Worm (Caenorhabditis elegans) whole organism, mixed stage, embryonic: Measurements from ENCODE around the gene col-167.

ENCODE experiments used
- M03D4.4 ChIP-seq: sonication (generic microtip); optimal IDR thresholded peaks from 2 replicates; lab custom pipeline; 2017; ENCODE audit warnings: mild to moderate bottlenecking, missing genetic modification characterization, missing compliant biosample characterization
- bed-3 ChIP-seq: fragments of 200-800 bp; sonication (Bioruptor generic); optimal IDR thresholded peaks from 3 replicates; lab custom pipeline; 2018; ENCODE audit warnings: mild to moderate bottlenecking, missing genetic modification characterization, moderate library complexity, missing compliant biosample characterization
- blmp-1 ChIP-seq: fragments of 150-350 bp; optimal IDR thresholded peaks from 2 replicates; lab custom pipeline; 2014; ENCODE audit warnings: missing biosample characterization, missing genetic modification characterization
- ceh-39 ChIP-seq: fragments of 150-350 bp; optimal IDR thresholded peaks from 2 replicates; lab custom pipeline; 2014; ENCODE audit warnings: missing biosample characterization, missing genetic modification characterization
- ceh-43 ChIP-seq: fragments of 200-800 bp; sonication (Bioruptor generic); optimal IDR thresholded peaks from 2 replicates; lab custom pipeline; 2018; ENCODE audit warnings: mild to moderate bottlenecking, missing genetic modification characterization, moderate library complexity, missing compliant biosample characterization
- ceh-83 ChIP-seq: fragments of 200-800 bp; sonication (Bioruptor generic); optimal IDR thresholded peaks from 2 replicates; lab custom pipeline; 2018; ENCODE audit warnings: mild to moderate bottlenecking, missing genetic modification characterization, missing compliant biosample characterization
- ces-1 ChIP-seq: fragments of 150-350 bp; optimal IDR thresholded peaks from 2 replicates; lab custom pipeline; 2014; ENCODE audit warnings: missing biosample characterization, missing genetic modification reagents, missing genetic modification characterization
- cnd-1 ChIP-seq: fragments of 200-800 bp; sonication (Bioruptor generic); optimal IDR thresholded peaks from 2 replicates; lab custom pipeline; 2018; ENCODE audit warnings: mild to moderate bottlenecking, missing genetic modification characterization, missing compliant biosample characterization
- drap-1 ChIP-seq: fragments of 200-800 bp; sonication (Bioruptor generic); optimal IDR thresholded peaks from 3 replicates; lab custom pipeline; 2018; ENCODE audit warnings: mild to moderate bottlenecking, missing genetic modification characterization, missing compliant biosample characterization
- elt-1 ChIP-seq: sonication (generic microtip); optimal IDR thresholded peaks from 2 replicates; lab custom pipeline; 2017; ENCODE audit warnings: missing genetic modification characterization, mild to moderate bottlenecking, missing compliant biosample characterization, antibody characterized with exemption, moderate library complexity, borderline replicate concordance; ENCODE audit not compliant: insufficient read depth
- elt-3 ChIP-seq: fragments of 150-350 bp; optimal IDR thresholded peaks from 2 replicates; lab custom pipeline; 2014; ENCODE audit warnings: missing biosample characterization, missing genetic modification characterization
- flh-1 ChIP-seq: fragments of 200-800 bp; sonication (Bioruptor generic); optimal IDR thresholded peaks from 2 replicates; lab custom pipeline; 2018; ENCODE audit warnings: mild to moderate bottlenecking, missing genetic modification characterization, moderate library complexity, missing compliant biosample characterization
- ham-2 ChIP-seq: fragments of 200-800 bp; sonication (Bioruptor generic); optimal IDR thresholded peaks from 2 replicates; lab custom pipeline; 2018; ENCODE audit warnings: mild to moderate bottlenecking, missing genetic modification characterization, missing compliant biosample characterization
- hlh-1 ChIP-seq: fragments of 150-350 bp; optimal IDR thresholded peaks from 2 replicates; lab custom pipeline; 2014; ENCODE audit warnings: missing biosample characterization, missing genetic modification reagents, missing genetic modification characterization
- lin-13 ChIP-seq: fragments of 150-350 bp; optimal IDR thresholded peaks from 2 replicates; lab custom pipeline; 2014; ENCODE audit warnings: missing biosample characterization, missing genetic modification characterization
- lin-32 ChIP-seq: fragments of 200-800 bp; sonication (Bioruptor generic); optimal IDR thresholded peaks from 2 replicates; lab custom pipeline; 2018; ENCODE audit warnings: mild to moderate bottlenecking, missing genetic modification characterization, missing compliant biosample characterization
- lsy-2 ChIP-seq: fragments of 150-350 bp; optimal IDR thresholded peaks from 2 replicates; lab custom pipeline; 2014; ENCODE audit warnings: missing biosample characterization, missing genetic modification characterization
- mab-5 ChIP-seq: fragments of 150-350 bp; optimal IDR thresholded peaks from 2 replicates; lab custom pipeline; 2014; ENCODE audit warnings: missing biosample characterization, missing genetic modification characterization
- mep-1 ChIP-seq: fragments of 150-350 bp; optimal IDR thresholded peaks from 2 replicates; lab custom pipeline; 2017; ENCODE audit warnings: missing biosample characterization, missing genetic modification reagents, missing genetic modification characterization, inconsistent platforms
- mls-2 ChIP-seq: sonication (generic microtip); optimal IDR thresholded peaks from 2 replicates; lab custom pipeline; 2016; ENCODE audit warnings: mild to moderate bottlenecking, missing genetic modification characterization, moderate library complexity, missing compliant biosample characterization
- nhr-12 ChIP-seq: fragments of 150-350 bp; optimal IDR thresholded peaks from 2 replicates; lab custom pipeline; 2014; ENCODE audit warnings: missing biosample characterization, missing genetic modification characterization
- nhr-2 ChIP-seq: fragments of 150-350 bp; optimal IDR thresholded peaks from 2 replicates; lab custom pipeline; 2014; ENCODE audit warnings: missing biosample characterization, missing genetic modification characterization
- nhr-237 ChIP-seq: fragments of 150-350 bp; optimal IDR thresholded peaks from 2 replicates; lab custom pipeline; 2014; ENCODE audit warnings: missing biosample characterization, missing genetic modification characterization
- nhr-28 ChIP-seq: fragments of 150-350 bp; optimal IDR thresholded peaks from 2 replicates; lab custom pipeline; 2014; ENCODE audit warnings: missing biosample characterization, missing genetic modification characterization
- nhr-76 ChIP-seq: sonication (generic microtip); optimal IDR thresholded peaks from 2 replicates; lab custom pipeline; 2017; ENCODE audit warnings: missing biosample characterization, missing genetic modification characterization
- pha-4 ChIP-seq: fragments of 150-350 bp; optimal IDR thresholded peaks from 2 replicates; lab custom pipeline; 2018; ENCODE audit warnings: missing biosample characterization, missing genetic modification reagents, missing genetic modification characterization
- sem-2 ChIP-seq: fragments of 200-800 bp; sonication (Bioruptor generic); optimal IDR thresholded peaks from 2 replicates; lab custom pipeline; 2018; ENCODE audit warnings: mild to moderate bottlenecking, missing genetic modification characterization, missing compliant biosample characterization
- snpc-4 ChIP-seq: fragments of 150-350 bp; optimal IDR thresholded peaks from 2 replicates; lab custom pipeline; 2014; ENCODE audit warnings: missing biosample characterization, missing genetic modification characterization
- sptf-1 ChIP-seq: sonication (generic microtip); optimal IDR thresholded peaks from 2 replicates; lab custom pipeline; 2017; ENCODE audit warnings: mild to moderate bottlenecking, missing genetic modification characterization, moderate library complexity, missing compliant biosample characterization
- tbx-8 ChIP-seq: fragments of 200-800 bp; sonication (Bioruptor generic); optimal IDR thresholded peaks from 2 replicates; lab custom pipeline; 2018; ENCODE audit warnings: mild to moderate bottlenecking, missing genetic modification characterization, moderate library complexity, missing compliant biosample characterization
- unc-120 ChIP-seq: sonication (generic microtip); optimal IDR thresholded peaks from 2 replicates; lab custom pipeline; 2017; ENCODE audit warnings: missing genetic modification characterization, missing compliant biosample characterization; ENCODE audit not compliant: poor library complexity, severe bottlenecking
- unc-39 ChIP-seq: fragments of 150-350 bp; optimal IDR thresholded peaks from 2 replicates; lab custom pipeline; 2014; ENCODE audit warnings: missing biosample characterization, missing genetic modification characterization
- unc-62 ChIP-seq: fragments of 150-350 bp; optimal IDR thresholded peaks from 2 replicates; lab custom pipeline; 2014; ENCODE audit warnings: missing biosample characterization, missing genetic modification reagents, missing genetic modification characterization
- zip-8 ChIP-seq: fragments of 150-350 bp; optimal IDR thresholded peaks from 2 replicates; lab custom pipeline; 2014; ENCODE audit warnings: missing biosample characterization, missing genetic modification characterization
- ztf-11 ChIP-seq: fragments of 150-350 bp; optimal IDR thresholded peaks from 2 replicates; lab custom pipeline; 2014; ENCODE audit warnings: missing biosample characterization, missing genetic modification characterization

Gene col-167

ce11 chrX:6289038-6289437, 34.2 kb upstream of the col-167 start:
- TF ChIP-seq nhr-76, result no peak
- TF ChIP-seq mep-1 (tag; lab: Kevin White, UChicago), result no peak
- no peak for TF ChIP-seq drap-1
- no peak for TF ChIP-seq lin-13 (tag; lab: Kevin White, UChicago)
- TF ChIP-seq sptf-1 (tag; lab: Kevin White, UChicago), result no peak
- no peak for TF ChIP-seq nhr-237 (tag; lab: Kevin White, UChicago)
- TF ChIP-seq unc-62 (GFP tag; lab: Kevin White, UChicago), result no peak
- no peak for TF ChIP-seq mls-2 (tag; lab: Kevin White, UChicago)
- no peak for TF ChIP-seq ces-1
- no peak for TF ChIP-seq pha-4 (tag; lab: Kevin White, UChicago)
- TF ChIP-seq flh-1 (GFP tag; lab: Kevin White, UChicago), result no peak
- TF ChIP-seq unc-120 (tag; lab: Kevin White, UChicago), result no peak
- TF ChIP-seq elt-3 (tag; lab: Kevin White, UChicago), result no peak
- no peak for TF ChIP-seq ceh-43 (GFP tag; lab: Kevin White, UChicago)
- TF ChIP-seq M03D4.4 (tag; lab: Kevin White, UChicago), result no peak
- TF ChIP-seq nhr-28 (tag; lab: Kevin White, UChicago), result no peak
- TF ChIP-seq ceh-39 (tag; lab: Kevin White, UChicago), result no peak
- TF ChIP-seq cnd-1, result no peak

DNA sequence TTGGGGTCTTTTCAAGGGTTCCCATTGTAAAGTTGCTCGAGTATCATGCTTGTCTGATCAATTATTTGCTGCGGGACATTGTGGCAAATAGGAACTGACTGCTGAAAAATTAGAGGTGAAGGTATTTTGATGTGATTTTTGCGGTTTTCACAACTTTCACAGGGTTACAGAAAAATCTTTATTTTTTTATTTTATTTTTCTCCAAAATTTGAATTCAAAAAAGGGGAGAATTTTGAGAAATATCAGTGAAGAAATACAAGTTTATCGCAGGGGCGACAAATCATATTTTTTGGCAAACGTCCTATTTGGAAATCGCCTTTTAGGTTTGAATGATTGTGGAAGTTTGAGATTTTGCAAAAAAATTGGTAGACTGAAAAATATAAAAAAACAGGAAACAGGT, 31.7 kb upstream of the col-167 start, which contains the start of gene lev-9:
lev-9 (minus strand) TSS at position 101 of the 400 bp plus-strand sequence.
- TF ChIP-seq sem-2 (GFP tag; lab: Kevin White, UChicago) (no peak), nhr-2 (no peak), ceh-43 (GFP tag; lab: Kevin White, UChicago) (no peak), ham-2 (GFP tag; lab: Kevin White, UChicago) (no peak), unc-62 (GFP tag; lab: Kevin White, UChicago) (no peak), ces-1 (no peak), hlh-1 (tag; lab: Kevin White, UChicago) (peak; percentile 56), nhr-76 (no peak)

ce11 chrX:6292143-6292542, 31.1 kb upstream of the col-167 start:
- TF ChIP-seq pha-4 (tag; lab: Kevin White, UChicago) (peak; percentile 46), cnd-1 (peak; percentile 94), blmp-1 (tag; lab: Kevin White, UChicago) (no peak), mls-2 (tag; lab: Kevin White, UChicago) (peak; percentile 96), ceh-43 (GFP tag; lab: Kevin White, UChicago) (peak; percentile 90), nhr-237 (tag; lab: Kevin White, UChicago) (peak; percentile 32), elt-1 (peak; percentile 47), snpc-4 (tag; lab: Kevin White, UChicago) (no peak), ceh-39 (tag; lab: Kevin White, UChicago) (peak; percentile 0), mab-5 (tag; lab: Kevin White, UChicago) (peak; percentile 51), hlh-1 (tag; lab: Kevin White, UChicago) (peak; percentile 4), nhr-28 (tag; lab: Kevin White, UChicago) (no peak), ztf-11 (tag; lab: Kevin White, UChicago) (no peak), nhr-76 (no peak), unc-62 (GFP tag; lab: Kevin White, UChicago) (peak; percentile 41), ham-2 (GFP tag; lab: Kevin White, UChicago) (peak; percentile 88), nhr-2 (peak; percentile 19), elt-3 (tag; lab: Kevin White, UChicago) (no peak), zip-8 (tag; lab: Kevin White, UChicago) (no peak), lin-32 (GFP tag; lab: Kevin White, UChicago) (peak; percentile 87), ceh-83 (GFP tag; lab: Kevin White, UChicago) (peak; percentile 95), nhr-12 (tag; lab: Kevin White, UChicago) (no peak), unc-120 (tag; lab: Kevin White, UChicago) (peak; percentile 95), unc-39 (no peak), lsy-2 (tag; lab: Kevin White, UChicago) (peak; percentile 57), M03D4.4 (tag; lab: Kevin White, UChicago) (peak; percentile 95), mep-1 (tag; lab: Kevin White, UChicago) (peak; percentile 11), flh-1 (GFP tag; lab: Kevin White, UChicago) (peak; percentile 79), sptf-1 (tag; lab: Kevin White, UChicago) (peak; percentile 97), tbx-8 (GFP tag; lab: Kevin White, UChicago) (peak; percentile 86), bed-3 (GFP tag; lab: Kevin White, UChicago) (peak; percentile 89), ces-1 (peak; percentile 20), drap-1 (peak; percentile 94), lin-13 (tag; lab: Kevin White, UChicago) (peak; percentile 29), sem-2 (GFP tag; lab: Kevin White, UChicago) (peak; percentile 89)
- TF ChIP-seq, all 35 proteins: peak for 26
